Fruit fly (Drosophila melanogaster) whole organism, prepupa: ENCODE measurements around the gene CG43155.

Source experiments
- CG16779 ChIP-seq: fragments of 200-800 bp; sonication (Bioruptor generic); optimal IDR thresholded peaks from 3 replicates; lab custom pipeline; 2017; ENCODE audit warnings: missing biosample characterization, mild to moderate bottlenecking, missing genetic modification characterization
- CG6163 ChIP-seq: fragments of 200-800 bp; sonication (Bioruptor generic); IDR thresholded peaks from 3 replicates; pipeline ENCODE4 v1.3.6; 2022; ENCODE audit warnings: missing biosample characterization, missing genetic modification characterization
- CG6792 ChIP-seq: fragments of 200-800 bp; sonication (Bioruptor generic); optimal IDR thresholded peaks from 3 replicates; lab custom pipeline; 2016; ENCODE audit warnings: missing biosample characterization, missing genetic modification characterization
- CG8319 ChIP-seq: fragments of 200-800 bp; sonication (Bioruptor generic); optimal IDR thresholded peaks from 3 replicates; lab custom pipeline; 2016; ENCODE audit warnings: missing biosample characterization, missing genetic modification characterization
- Eip75B ChIP-seq: fragments of 200-800 bp; sonication (Bioruptor generic); optimal IDR thresholded peaks from 3 replicates; lab custom pipeline; 2016; ENCODE audit warnings: missing biosample characterization, missing genetic modification characterization
- Eip93F ChIP-seq: fragments of 200-800 bp; sonication (Bioruptor generic); optimal IDR thresholded peaks from 2 replicates; lab custom pipeline; 2016; ENCODE audit warnings: missing biosample characterization, mild to moderate bottlenecking, missing genetic modification characterization
- Ets96B ChIP-seq: fragments of 200-800 bp; optimal IDR thresholded peaks from 2 replicates; lab custom pipeline; 2019; ENCODE audit warnings: missing biosample characterization, mild to moderate bottlenecking, missing genetic modification characterization, moderate library complexity
- Gug ChIP-seq: fragments of 200-800 bp; sonication (Bioruptor generic); IDR thresholded peaks from 2 replicates; pipeline ENCODE4 v1.3.6; 2022; ENCODE audit warnings: missing biosample characterization, missing genetic modification characterization
- Hr39 ChIP-seq: fragments of 200-800 bp; sonication (Bioruptor generic); optimal IDR thresholded peaks from 2 replicates; lab custom pipeline; 2016; ENCODE audit warnings: missing biosample characterization, missing genetic modification characterization
- Hr4 ChIP-seq: fragments of 200-800 bp; sonication (Bioruptor generic); optimal IDR thresholded peaks from 3 replicates; lab custom pipeline; 2016; ENCODE audit warnings: missing biosample characterization, missing genetic modification characterization
- Lpt ChIP-seq: fragments of 200-800 bp; sonication (Bioruptor generic); optimal IDR thresholded peaks from 3 replicates; lab custom pipeline; 2016; ENCODE audit warnings: missing biosample characterization, missing genetic modification characterization
- Sox15 ChIP-seq: fragments of 200-800 bp; sonication (Bioruptor generic); optimal IDR thresholded peaks from 3 replicates; lab custom pipeline; 2016; ENCODE audit warnings: missing biosample characterization, missing genetic modification characterization
- topi ChIP-seq: fragments of 200-800 bp; sonication (Bioruptor generic); optimal IDR thresholded peaks from 3 replicates; lab custom pipeline; 2016; ENCODE audit warnings: missing biosample characterization, missing genetic modification characterization

- TF ChIP-seq CG16779 (tag; lab: Kevin White, UChicago) (no peak), Lpt (GFP tag; lab: Kevin White, UChicago) (no peak), Eip75B (GFP tag; lab: Kevin White, UChicago) (no peak), Eip93F (GFP tag; lab: Kevin White, UChicago) (no peak), Sox15 (GFP tag; lab: Kevin White, UChicago) (no peak), CG8319 (GFP tag; lab: Kevin White, UChicago) (no peak), CG6163 (GFP tag; lab: Robert Waterston, UW) (no peak), CG6792 (no peak), Hr4 (GFP tag; lab: Kevin White, UChicago) (no peak), Hr39 (no peak), topi (no peak), Gug (GFP tag; lab: Robert Waterston, UW) (no peak), Ets96B (tag; lab: Kevin White, UChicago) (no peak)
Measured at dm6 chrX:11498143-11498542, 38.6 kb downstream of the CG43155 start.
